Fruit fly (Drosophila melanogaster) S2 (cell line): Measurements from ENCODE around the gene Dbx.

ENCODE experiments used
- CG8478 ChIP-seq: fragments of >200 bp; optimal IDR thresholded peaks from 2 replicates; lab custom pipeline; 2018
- CTCF ChIP-seq, 2 experiments: fragments of >200 bp; optimal IDR thresholded peaks; 2 replicates each; lab custom pipeline; 2018

DNA sequence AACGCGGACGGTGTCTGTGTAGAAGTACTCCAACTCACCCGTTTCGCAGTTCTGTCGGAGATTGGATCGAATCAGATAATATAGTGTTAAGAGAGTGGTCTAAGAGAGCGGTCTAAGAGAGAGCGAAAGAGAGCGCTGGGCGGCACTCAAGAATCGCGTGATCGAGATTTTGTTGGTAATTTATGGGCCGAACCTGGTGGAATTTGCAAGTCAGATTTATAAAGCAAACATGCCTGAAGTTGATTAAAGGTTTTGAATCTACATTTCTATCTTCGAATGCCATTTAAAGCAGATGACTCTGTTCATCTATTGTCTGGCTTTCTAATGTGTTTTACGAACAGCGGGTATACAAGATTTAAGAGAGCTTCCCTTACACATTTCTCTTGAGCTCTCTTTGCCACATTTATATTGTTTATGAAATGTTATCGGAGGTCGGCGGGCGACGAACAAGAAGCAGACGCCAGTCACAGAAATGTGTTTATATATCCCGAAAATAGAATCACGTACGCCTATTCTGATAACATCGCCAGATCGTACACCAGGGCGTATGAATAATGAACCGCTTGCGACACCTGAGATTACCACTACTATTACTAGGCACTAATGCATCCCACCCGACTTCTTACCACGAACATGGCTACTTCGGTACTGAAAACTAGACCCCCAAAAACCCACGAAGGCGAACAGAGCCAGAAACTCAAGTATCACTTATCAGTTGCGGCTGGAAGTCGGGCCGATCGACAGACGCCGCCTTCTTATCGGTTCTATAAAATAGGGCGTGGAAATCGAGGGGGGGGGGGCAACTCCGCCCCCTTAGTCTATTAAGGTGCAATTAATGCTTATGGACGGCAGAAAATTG, 46.6 kb downstream of the Dbx start:
- TF ChIP-seq CTCF (optimal IDR thresholded peaks at IDR 0.05; lab: Kevin White, UChicago) (no peak), CG8478 (lab: Kevin White, UChicago) (no peak)
